Fruit fly (Drosophila melanogaster): ENCODE measurements around the gene CG33543.
A peak's percentile ranks its signal among the peaks of the same experiment; 100 is the strongest.

The CG33543 gene

DNA sequence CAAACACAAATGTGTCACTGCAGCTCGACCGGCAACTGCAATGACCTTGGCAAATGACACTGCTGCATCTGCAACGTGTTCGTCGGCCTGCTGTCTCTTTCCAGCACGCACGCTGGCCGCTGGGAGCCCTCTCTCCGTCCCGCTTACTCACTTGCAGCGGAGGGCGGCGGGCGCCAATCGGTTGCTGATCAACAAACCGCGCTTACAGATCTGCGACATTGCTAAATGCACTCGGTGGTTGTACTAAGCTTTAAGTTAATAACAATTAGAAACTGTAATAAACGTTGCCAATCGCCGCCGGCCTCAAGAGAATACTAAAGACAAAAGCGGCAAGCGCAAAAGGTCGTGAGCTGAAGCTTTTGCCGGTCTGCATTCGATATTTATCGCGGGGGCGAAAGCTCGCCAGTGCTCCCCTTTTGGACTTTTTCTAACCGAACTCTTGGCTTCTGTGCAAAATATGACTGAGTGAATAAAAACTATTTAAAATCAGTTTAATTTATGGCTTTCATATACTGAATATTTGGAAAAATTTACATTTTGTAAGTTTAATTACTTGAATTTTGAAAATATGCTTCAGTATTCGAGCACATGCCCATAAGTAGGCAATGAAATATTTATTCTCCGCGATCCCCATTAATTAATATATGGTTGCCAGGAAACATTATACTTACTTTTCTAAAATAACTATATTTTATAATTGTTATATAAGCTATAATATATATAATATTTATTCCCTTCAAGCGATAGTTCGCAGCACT lies 18.5 kb downstream of the CG33543 start, which contains the start of gene Got2:
Got2 (minus strand) TSS at position 325 of the 758 bp plus-strand sequence.
- TF ChIP-seq svp (GFP tag) (peak; percentile 91), CG11294 (GFP tag; IDR thresholded peaks at IDR 0.05) (no peak), Ets21C (GFP tag; optimal IDR thresholded peaks at IDR 0.05) (peak; percentile 33), topi (GFP tag; optimal IDR thresholded peaks at IDR 0.05) (no peak), ss (GFP tag; optimal IDR thresholded peaks at IDR 0.05) (peak in 1 of 2 experiments; percentile 22), CG9139 (GFP tag; optimal IDR thresholded peaks at IDR 0.05) (peak; percentile 28), vri (GFP tag; optimal IDR thresholded peaks at IDR 0.05) (no peak), dsx (GFP tag; optimal IDR thresholded peaks at IDR 0.05; ENCODE audit: poor library complexity, severe bottlenecking) (peak; percentile 22), Eip93F (GFP tag; optimal IDR thresholded peaks at IDR 0.05) (peak; percentile 38), CG10669 (GFP tag; optimal IDR thresholded peaks at IDR 0.05) (no peak), pdm3 (GFP tag; optimal IDR thresholded peaks at IDR 0.05) (peak; percentile 45), spab (GFP tag; optimal IDR thresholded peaks at IDR 0.05) (no peak), salr (GFP tag; optimal IDR thresholded peaks at IDR 0.05) (peak in 1 of 2 experiments; percentile 36), CG1621 (tag; optimal IDR thresholded peaks at IDR 0.05) (no peak), CG6854 (GFP tag; optimal IDR thresholded peaks at IDR 0.05) (no peak), Smox (GFP tag; optimal IDR thresholded peaks at IDR 0.05) (no peak), Met (GFP tag; optimal IDR thresholded peaks at IDR 0.05) (peak; percentile 47), CG6808 (GFP tag; optimal IDR thresholded peaks at IDR 0.05) (no peak), Sox102F (GFP tag; optimal IDR thresholded peaks at IDR 0.05) (no peak), CG15336 (GFP tag; IDR thresholded peaks at IDR 0.05) (no peak), Sox14 (GFP tag; optimal IDR thresholded peaks at IDR 0.05) (peak; percentile 64), Eip78C (GFP tag) (peak; percentile 56), esn (GFP tag; optimal IDR thresholded peaks at IDR 0.05) (peak; percentile 4), CG6276 (GFP tag; optimal IDR thresholded peaks at IDR 0.05) (no peak), dac (GFP tag; optimal IDR thresholded peaks at IDR 0.05) (no peak), CG8319 (GFP tag; optimal IDR thresholded peaks at IDR 0.05) (no peak), CG11762 (GFP tag; optimal IDR thresholded peaks at IDR 0.05; ENCODE audit: insufficient read depth) (no peak), CG10631 (GFP tag; optimal IDR thresholded peaks at IDR 0.05) (peak; percentile 17), CG11902 (GFP tag; optimal IDR thresholded peaks at IDR 0.05) (no peak), CG8119 (GFP tag; IDR thresholded peaks at IDR 0.05) (no peak), CG31627 (GFP tag; optimal IDR thresholded peaks at IDR 0.05) (peak; percentile 1), lz (GFP tag; optimal IDR thresholded peaks at IDR 0.05) (no peak), fd59A (GFP tag; optimal IDR thresholded peaks at IDR 0.05) (no peak), Hr39 (GFP tag; optimal IDR thresholded peaks at IDR 0.05) (peak; percentile 64), achi (GFP tag; optimal IDR thresholded peaks at IDR 0.05) (peak; percentile 31), CG32006 (GFP tag; optimal IDR thresholded peaks at IDR 0.05) (peak; percentile 1), CG8632 (GFP tag; optimal IDR thresholded peaks at IDR 0.05) (no peak), CG6163 (GFP tag; IDR thresholded peaks at IDR 0.05) (peak; percentile 19; the same call in 2 of the 3 replicates), OdsH (GFP tag; optimal IDR thresholded peaks at IDR 0.05) (peak; percentile 45), Hr38 (GFP tag; optimal IDR thresholded peaks at IDR 0.05) (no peak), eg (GFP tag; IDR thresholded peaks at IDR 0.05) (no peak), CG3919 (GFP tag; optimal IDR thresholded peaks at IDR 0.05) (no peak)
